Worm (Caenorhabditis elegans): ENCODE measurements around the gene misc-1.

misc-1 gene

DNA sequence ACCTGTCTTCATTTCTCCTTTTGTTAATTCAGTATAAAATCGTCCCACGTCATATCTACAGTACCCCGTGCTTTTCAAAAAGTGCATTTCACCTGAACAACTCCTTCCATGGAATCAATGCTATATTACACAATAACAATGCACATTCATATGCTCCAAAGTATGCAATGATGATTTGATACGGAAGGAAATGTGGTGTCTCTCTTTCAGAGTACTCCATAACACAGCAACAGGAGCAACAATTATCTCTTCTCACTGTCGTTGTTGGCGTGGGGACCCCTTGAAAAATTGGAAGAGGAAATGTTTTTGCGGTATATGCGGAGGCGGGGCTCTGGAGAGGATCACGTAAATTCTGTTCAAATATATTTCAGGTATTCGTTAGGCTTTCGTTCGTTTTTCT is 28.9 kb upstream of the misc-1 start, which contains the start of gene cat-2:
TSS of gene cat-2 (plus strand) at position 301 of the 400 bp plus-strand sequence.
- TF ChIP-seq sox-4 (tag; optimal IDR thresholded peaks at IDR 0.05) (no peak), sox-2 (GFP tag; IDR thresholded peaks at IDR 0.05) (no peak), zip-5 (tag; optimal IDR thresholded peaks at IDR 0.05) (no peak), ets-4 (tag; optimal IDR thresholded peaks at IDR 0.05) (no peak), K02D7.2 (tag; optimal IDR thresholded peaks at IDR 0.05) (no peak), dmd-4 (tag; optimal IDR thresholded peaks at IDR 0.05; ENCODE audit: borderline replicate concordance) (no peak), Y22D7AL.16 (tag; optimal IDR thresholded peaks at IDR 0.05) (no peak), ttx-3 (tag; optimal IDR thresholded peaks at IDR 0.05) (no peak), elt-4 (tag; optimal IDR thresholded peaks at IDR 0.05) (no peak), ceh-45 (GFP tag; IDR thresholded peaks at IDR 0.05) (no peak), tbx-7 (tag; optimal IDR thresholded peaks at IDR 0.05) (no peak), ceh-31 (tag; optimal IDR thresholded peaks at IDR 0.05) (no peak), elt-2 (tag; optimal IDR thresholded peaks at IDR 0.05) (no peak), hlh-13 (GFP tag; optimal IDR thresholded peaks at IDR 0.05) (no peak), pag-3 (tag; optimal IDR thresholded peaks at IDR 0.05; ENCODE audit: borderline replicate concordance) (no peak), madf-2 (tag; optimal IDR thresholded peaks at IDR 0.05) (no peak)

DNA sequence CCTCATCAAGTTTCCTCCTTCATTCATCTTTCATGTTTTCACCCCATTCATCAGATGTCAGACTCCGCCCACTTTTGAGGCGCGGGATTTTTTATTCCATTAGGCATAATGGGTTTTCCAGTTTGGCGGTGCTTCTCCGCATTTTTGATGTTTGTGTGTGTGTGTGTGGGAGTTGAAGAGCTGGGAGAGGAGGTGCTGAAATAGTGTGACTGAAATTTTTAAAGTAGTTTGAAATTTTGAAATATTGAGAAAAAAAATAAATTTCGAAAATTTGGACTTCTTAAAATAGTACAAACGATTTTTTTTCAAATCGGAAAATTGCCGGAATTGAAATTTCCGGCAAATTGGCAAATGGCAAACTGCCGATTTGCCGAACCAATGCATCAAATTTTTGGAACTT is 22.9 kb upstream of the misc-1 start, which contains the start of gene scc-2:
TSS of gene scc-2 (minus strand) at position 101 of the 400 bp plus-strand sequence.
- TF ChIP-seq ceh-31 (tag; optimal IDR thresholded peaks at IDR 0.05) (no peak), ceh-45 (GFP tag; IDR thresholded peaks at IDR 0.05) (no peak), T23F11.4 (GFP tag; optimal IDR thresholded peaks at IDR 0.05) (no peak), eyg-1 (tag; optimal IDR thresholded peaks at IDR 0.05) (no peak), ttx-3 (tag; optimal IDR thresholded peaks at IDR 0.05) (no peak), odd-2 (tag; optimal IDR thresholded peaks at IDR 0.05) (no peak)

DNA sequence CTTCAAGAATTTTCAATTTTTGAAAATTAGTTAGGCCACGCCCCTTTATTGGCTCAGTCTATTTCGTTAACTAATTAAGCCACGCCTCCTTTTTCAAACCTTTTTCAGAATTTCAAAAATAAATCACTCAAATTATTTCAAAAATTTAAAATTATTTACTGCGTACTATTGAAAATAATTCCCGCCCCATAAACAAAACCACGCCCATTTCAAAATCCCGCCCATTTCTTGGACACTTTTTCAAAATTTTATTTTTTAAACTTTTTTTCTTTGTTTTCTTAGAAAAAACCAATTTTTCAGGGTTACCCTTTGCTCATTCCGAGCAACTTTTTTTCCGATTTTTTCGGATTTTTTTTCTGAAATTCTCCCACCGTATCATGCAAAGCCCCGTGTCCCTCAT is 22.4 kb upstream of the misc-1 start, which contains the start of gene B0432.14:
TSS of gene B0432.14 (plus strand) at position 301 of the 400 bp plus-strand sequence.
- TF ChIP-seq hlh-30 (tag; optimal IDR thresholded peaks at IDR 0.05; ENCODE audit: insufficient read depth): no peak
- no peak for TF ChIP-seq ceh-2 (tag; optimal IDR thresholded peaks at IDR 0.05)
- no peak for TF ChIP-seq nfya-1 (tag; optimal IDR thresholded peaks at IDR 0.05)
- TF ChIP-seq nhr-11 (tag; optimal IDR thresholded peaks at IDR 0.05): no peak
- no peak for TF ChIP-seq ttx-3 (tag; optimal IDR thresholded peaks at IDR 0.05)
- TF ChIP-seq gmeb-2 (tag; optimal IDR thresholded peaks at IDR 0.05): no peak
- no peak for TF ChIP-seq ceh-48 (tag; optimal IDR thresholded peaks at IDR 0.05)
- TF ChIP-seq ceh-45 (GFP tag; IDR thresholded peaks at IDR 0.05): no peak
- TF ChIP-seq ceh-30 (tag; optimal IDR thresholded peaks at IDR 0.05): no peak
- no peak for TF ChIP-seq pat-9 (tag; optimal IDR thresholded peaks at IDR 0.05)

DNA sequence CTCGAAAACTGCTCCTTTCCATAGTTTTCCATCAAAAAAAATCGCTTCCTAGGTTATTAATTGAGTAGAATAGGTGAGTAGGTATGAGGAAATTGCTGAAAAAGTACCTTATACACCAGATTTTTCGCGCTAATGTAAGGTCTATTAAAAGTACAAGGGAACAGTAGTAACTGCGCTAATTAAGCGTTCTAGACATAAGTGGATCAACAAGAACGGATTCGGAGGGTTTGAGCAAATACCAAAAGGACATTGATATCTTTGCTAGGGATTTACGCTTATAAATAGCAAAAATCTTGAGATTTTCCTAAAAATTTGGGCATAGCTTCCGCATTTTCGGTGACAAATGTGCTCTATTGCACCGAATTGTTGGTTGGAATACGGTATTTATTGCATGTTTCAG is 12.6 kb upstream of the misc-1 start, which contains the start of gene B0432.7:
TSS of gene B0432.7 (minus strand) at position 101 of the 400 bp plus-strand sequence.
- TF ChIP-seq zip-5 (tag; optimal IDR thresholded peaks at IDR 0.05) (no peak), tbx-7 (tag; optimal IDR thresholded peaks at IDR 0.05) (no peak), tbx-2 (tag; optimal IDR thresholded peaks at IDR 0.05) (no peak), C08G9.2 (tag; optimal IDR thresholded peaks at IDR 0.05) (no peak), rnt-1 (tag; optimal IDR thresholded peaks at IDR 0.05) (no peak), hlh-6 (tag; optimal IDR thresholded peaks at IDR 0.05) (no peak), ceh-14 (tag; optimal IDR thresholded peaks at IDR 0.05) (no peak), ceh-31 (tag; optimal IDR thresholded peaks at IDR 0.05) (no peak), ama-1 (optimal IDR thresholded peaks at IDR 0.05) (no peak), ceh-2 (tag; optimal IDR thresholded peaks at IDR 0.05) (no peak), mec-3 (tag; optimal IDR thresholded peaks at IDR 0.05; ENCODE audit: borderline replicate concordance) (no peak), ceh-30 (tag; optimal IDR thresholded peaks at IDR 0.05) (no peak), syd-9 (tag; optimal IDR thresholded peaks at IDR 0.05) (no peak), sox-2 (GFP tag; IDR thresholded peaks at IDR 0.05) (no peak)

DNA sequence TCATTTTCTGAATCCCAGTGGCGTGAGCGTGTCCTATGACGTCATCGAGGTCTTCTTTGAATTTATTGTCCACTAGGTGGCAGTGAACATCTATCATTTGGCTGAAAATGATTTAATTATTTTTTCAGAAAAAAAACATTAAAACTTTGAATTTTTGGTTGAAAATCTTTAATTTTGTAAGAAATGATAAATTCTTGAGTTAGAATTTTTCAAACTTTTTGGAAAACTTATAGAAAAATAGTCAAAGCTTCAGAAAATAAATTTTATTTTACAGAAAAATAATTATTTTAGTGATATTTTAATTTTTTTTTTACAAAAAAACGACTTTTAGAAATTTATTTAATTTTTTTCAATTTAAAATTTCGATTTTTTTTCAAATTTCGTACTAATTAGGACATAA is 7.8 kb upstream of the misc-1 start, which contains the start of gene B0432.8:
TSS of gene B0432.8 (minus strand) at position 101 of the 400 bp plus-strand sequence.
- no peak for TF ChIP-seq hlh-6 (tag; optimal IDR thresholded peaks at IDR 0.05)
- no peak for TF ChIP-seq pat-9 (tag; optimal IDR thresholded peaks at IDR 0.05)
- no peak for TF ChIP-seq ceh-6 (GFP tag; optimal IDR thresholded peaks at IDR 0.05)
- no peak for TF ChIP-seq mec-3 (tag; optimal IDR thresholded peaks at IDR 0.05; ENCODE audit: borderline replicate concordance)
- TF ChIP-seq Y22D7AL.16 (tag; optimal IDR thresholded peaks at IDR 0.05): no peak
- TF ChIP-seq unc-55 (GFP tag; optimal IDR thresholded peaks at IDR 0.05): no peak
- no peak for TF ChIP-seq rnt-1 (tag; optimal IDR thresholded peaks at IDR 0.05)
- no peak for TF ChIP-seq elt-4 (tag; optimal IDR thresholded peaks at IDR 0.05)
- no peak for TF ChIP-seq ceh-14 (tag; optimal IDR thresholded peaks at IDR 0.05)
- no peak for TF ChIP-seq ceh-30 (tag; optimal IDR thresholded peaks at IDR 0.05)
- TF ChIP-seq zip-5 (tag; optimal IDR thresholded peaks at IDR 0.05): no peak
- TF ChIP-seq pha-4 (tag; optimal IDR thresholded peaks at IDR 0.05): no peak
- TF ChIP-seq ceh-9 (tag; optimal IDR thresholded peaks at IDR 0.05): no peak
- TF ChIP-seq T23F11.4 (GFP tag; optimal IDR thresholded peaks at IDR 0.05): no peak
- no peak for TF ChIP-seq ceh-31 (tag; optimal IDR thresholded peaks at IDR 0.05)
- no peak for TF ChIP-seq ceh-19 (GFP tag; optimal IDR thresholded peaks at IDR 0.05)
- TF ChIP-seq K09A11.1 (tag; optimal IDR thresholded peaks at IDR 0.05; ENCODE audit: insufficient read depth): no peak

Measured in whole organism, late embryonic.